Fruit fly (Drosophila melanogaster) whole organism, wandering third instar larva: ENCODE data around the gene CG33723.

Experiments used
- Abd-B ChIP-seq: fragments of >200 bp; optimal IDR thresholded peaks from 2 replicates; lab custom pipeline; 2017; ENCODE audit warnings: missing biosample characterization, missing genetic modification characterization
- CG9705 ChIP-seq: fragments of 200-800 bp; sonication (Bioruptor generic); optimal IDR thresholded peaks from 2 replicates; lab custom pipeline; 2018; ENCODE audit warnings: missing biosample characterization, mild to moderate bottlenecking, missing genetic modification characterization
- Dfd ChIP-seq: fragments of >200 bp; optimal IDR thresholded peaks from 2 replicates; lab custom pipeline; 2017; ENCODE audit warnings: missing biosample characterization, missing genetic modification characterization
- Dif ChIP-seq: fragments of 200-275, 200-300 bp; sonication (Bioruptor generic); optimal IDR thresholded peaks from 2 replicates; lab custom pipeline; 2018; ENCODE audit warnings: missing biosample characterization, missing genetic modification characterization; ENCODE audit not compliant: partially characterized antibody
- HLH106 ChIP-seq: fragments of 200-800 bp; optimal IDR thresholded peaks from 3 replicates; lab custom pipeline; 2019; ENCODE audit warnings: missing biosample characterization, mild to moderate bottlenecking, missing genetic modification characterization, moderate library complexity
- Hnf4 ChIP-seq: fragments of 200-800 bp; sonication (Bioruptor generic); optimal IDR thresholded peaks from 2 replicates; lab custom pipeline; 2016; ENCODE audit warnings: missing biosample characterization, mild to moderate bottlenecking, missing genetic modification characterization
- Hr78 ChIP-seq: fragments of >200 bp; optimal IDR thresholded peaks from 2 replicates; lab custom pipeline; 2017; ENCODE audit warnings: missing biosample characterization, missing genetic modification characterization
- Jra ChIP-seq: sonication (Bioruptor generic); optimal IDR thresholded peaks from 2 replicates; lab custom pipeline; 2016; ENCODE audit warnings: missing biosample characterization, missing genetic modification characterization
- Mio ChIP-seq: sonication (Bioruptor generic); optimal IDR thresholded peaks from 2 replicates; lab custom pipeline; 2016; ENCODE audit warnings: missing biosample characterization, missing genetic modification characterization
- OdsH ChIP-seq: fragments of 200-800 bp; sonication (Bioruptor generic); optimal IDR thresholded peaks from 2 replicates; lab custom pipeline; 2016; ENCODE audit warnings: missing biosample characterization, mild to moderate bottlenecking, missing genetic modification characterization
- Rel ChIP-seq, 2 experiments: fragments of 200-800 bp; sonication (Bioruptor generic) in 1 of 2; optimal IDR thresholded peaks; 2 replicates in 1 of 2; 3 replicates in 1 of 2; lab custom pipeline; 2016 to 2019; ENCODE audit warnings: mild to moderate bottlenecking in 2 of 2, missing biosample characterization in 2 of 2, missing genetic modification characterization in 2 of 2, moderate library complexity in 1 of 2
- Sp1 ChIP-seq: fragments of 200-800 bp; sonication (Bioruptor generic); optimal IDR thresholded peaks from 3 replicates; lab custom pipeline; 2019; ENCODE audit warnings: missing biosample characterization, mild to moderate bottlenecking, missing genetic modification characterization, moderate library complexity
- Vsx2 ChIP-seq: fragments of 200-300, 225-300 bp; sonication (Bioruptor generic); optimal IDR thresholded peaks from 2 replicates; lab custom pipeline; 2018; ENCODE audit warnings: missing biosample characterization, missing genetic modification characterization; ENCODE audit not compliant: partially characterized antibody
- br ChIP-seq: fragments of 200-800 bp; sonication (Bioruptor generic); optimal IDR thresholded peaks from 2 replicates; lab custom pipeline; 2016; ENCODE audit warnings: missing biosample characterization, missing genetic modification characterization
- brk ChIP-seq: fragments of 200-800 bp; sonication (Bioruptor generic); optimal IDR thresholded peaks from 2 replicates; lab custom pipeline; 2016; ENCODE audit warnings: missing biosample characterization, mild to moderate bottlenecking, missing genetic modification characterization
- dl ChIP-seq, 2 experiments: fragments of 175-275, 200-275 bp in 1 of 2; fragments of 200-275 bp in 1 of 2; sonication (Bioruptor generic); optimal IDR thresholded peaks; lab custom pipeline; 2018; ENCODE audit warnings: mild to moderate bottlenecking in 2 of 2, missing biosample characterization in 2 of 2, missing genetic modification characterization in 2 of 2, moderate library complexity in 2 of 2; ENCODE audit not compliant: partially characterized antibody in 2 of 2, insufficient read depth in 1 of 2
- foxo ChIP-seq, 2 experiments: fragments of 200-800 bp; sonication (Bioruptor generic); optimal IDR thresholded peaks; 2 replicates in 1 of 2; 3 replicates in 1 of 2; lab custom pipeline; 2016 to 2017; ENCODE audit warnings: missing biosample characterization in 2 of 2, missing genetic modification characterization in 2 of 2
- fru ChIP-seq: fragments of 200-800 bp; sonication (Bioruptor generic); optimal IDR thresholded peaks from 3 replicates; lab custom pipeline; 2016; ENCODE audit warnings: missing biosample characterization, mild to moderate bottlenecking, missing genetic modification characterization
- h ChIP-seq: fragments of 200-800 bp; sonication (Bioruptor generic); optimal IDR thresholded peaks from 3 replicates; lab custom pipeline; 2016; ENCODE audit warnings: missing biosample characterization, mild to moderate bottlenecking, missing genetic modification characterization
- jim ChIP-seq: fragments of 175-275, 200-325 bp; sonication (Bioruptor generic); optimal IDR thresholded peaks from 2 replicates; lab custom pipeline; 2016; ENCODE audit warnings: missing biosample characterization, mild to moderate bottlenecking, missing genetic modification characterization
- lola ChIP-seq: fragments of >200 bp; optimal IDR thresholded peaks from 2 replicates; lab custom pipeline; 2017; ENCODE audit warnings: missing biosample characterization, missing genetic modification characterization
- rgr ChIP-seq: fragments of 200-800 bp; sonication (Bioruptor generic); optimal IDR thresholded peaks from 3 replicates; lab custom pipeline; 2016; ENCODE audit warnings: missing biosample characterization, mild to moderate bottlenecking, missing genetic modification characterization
- usp ChIP-seq: fragments of >200 bp; optimal IDR thresholded peaks from 2 replicates; lab custom pipeline; 2017; ENCODE audit warnings: missing biosample characterization, missing genetic modification characterization

The CG33723 gene

dm6 chr2L:9440640-9441039, at the start of gene CG33723:
Gene CG33723, minus strand, starts transcription at chr2L:9440740.
- TF ChIP-seq brk (GFP tag; lab: Kevin White, UChicago) (no peak), Abd-B (GFP tag; lab: Kevin White, UChicago) (no peak), rgr (no peak), usp (no peak), br (GFP tag; lab: Kevin White, UChicago) (no peak), fru (GFP tag; lab: Kevin White, UChicago) (no peak), HLH106 (tag; lab: Kevin White, UChicago) (no peak)

- no peak for TF ChIP-seq Vsx2
- no peak for TF ChIP-seq fru (GFP tag; lab: Kevin White, UChicago)
- TF ChIP-seq usp: no peak
- no peak for TF ChIP-seq Rel (GFP tag; optimal IDR thresholded peaks at IDR 0.05; lab: Kevin White, UChicago)
- TF ChIP-seq Rel (tag; optimal IDR thresholded peaks at IDR 0.05; lab: Kevin White, UChicago): no peak
- TF ChIP-seq foxo (GFP tag; optimal IDR thresholded peaks at IDR 0.05; lab: Kevin White, UChicago): peak in 1 of 2 experiments; percentile 8
These were observed 46.9 kb upstream of the CG33723 start for dm6 chr2L:9487468-9487867.

dm6 chr2L:9467392-9467791, 26.9 kb upstream of the CG33723 start:
- TF ChIP-seq Mio (no peak), OdsH (GFP tag; lab: Kevin White, UChicago) (no peak), rgr (no peak), CG9705 (GFP tag; lab: Kevin White, UChicago) (no peak), Abd-B (GFP tag; lab: Kevin White, UChicago) (no peak), lola (GFP tag; lab: Kevin White, UChicago) (no peak), Sp1 (GFP tag; lab: Kevin White, UChicago) (no peak)

- TF ChIP-seq OdsH (GFP tag; lab: Kevin White, UChicago): no peak
- peak; percentile 0 for TF ChIP-seq brk (GFP tag; lab: Kevin White, UChicago)
- no peak for TF ChIP-seq Hnf4 (GFP tag; lab: Kevin White, UChicago)
- no peak for TF ChIP-seq Dfd (GFP tag; lab: Kevin White, UChicago)
- no peak for TF ChIP-seq foxo (GFP tag; optimal IDR thresholded peaks at IDR 0.05; lab: Kevin White, UChicago)
- TF ChIP-seq Jra (GFP tag; lab: Kevin White, UChicago): no peak
These were observed 24.0 kb upstream of the CG33723 start for dm6 chr2L:9464455-9465063.

dm6 chr2L:9460092-9460473, 19.5 kb upstream of the CG33723 start:
- TF ChIP-seq brk (GFP tag; lab: Kevin White, UChicago) (no peak), Rel (GFP tag; optimal IDR thresholded peaks at IDR 0.05; lab: Kevin White, UChicago) (no peak), Rel (tag; optimal IDR thresholded peaks at IDR 0.05; lab: Kevin White, UChicago) (peak; percentile 59), Hr78 (GFP tag; lab: Kevin White, UChicago) (no peak), dl (GFP tag; optimal IDR thresholded peaks at IDR 0.05; lab: Kevin White, UChicago; ENCODE audit: insufficient read depth in 1 of 2, partially characterized antibody in 2 of 2) (no peak), jim (no peak)

dm6 chr2L:9459372-9460091, 19.0 kb upstream of the CG33723 start:
- TF ChIP-seq Dif (GFP tag; lab: Kevin White, UChicago) (peak; percentile 30), jim (no peak), br (GFP tag; lab: Kevin White, UChicago) (peak; percentile 3)

- TF ChIP-seq h (GFP tag; lab: Kevin White, UChicago): peak; percentile 7
- TF ChIP-seq Sp1 (GFP tag; lab: Kevin White, UChicago): peak; percentile 7
- peak; percentile 33 for TF ChIP-seq jim
- TF ChIP-seq Mio: no peak
- TF ChIP-seq br (GFP tag; lab: Kevin White, UChicago): peak; percentile 45
- no peak for TF ChIP-seq Hnf4 (GFP tag; lab: Kevin White, UChicago)
- TF ChIP-seq, all 38 proteins: peak for 4
These were observed 17.3 kb upstream of the CG33723 start for dm6 chr2L:9457865-9458264.
